Fruit fly (Drosophila melanogaster) whole organism: Measurements from ENCODE around the gene Cyp303a1.

Experiments used
- CG8478 ChIP-seq: fragments of >200 bp; optimal IDR thresholded peaks from 2 replicates; lab custom pipeline; 2018; ENCODE audit warnings: inconsistent platforms
- Dll ChIP-seq: fragments of >200 bp; optimal IDR thresholded peaks from 2 replicates; lab custom pipeline; 2017
- EcR ChIP-seq, 2 experiments: fragments of >200 bp; optimal IDR thresholded peaks; 2 replicates each; lab custom pipeline; 2017; ENCODE audit warnings: missing biosample characterization in 2 of 2, missing genetic modification characterization in 2 of 2, missing genetic modification reagents in 2 of 2
- pan ChIP-seq: fragments of >200 bp; optimal IDR thresholded peaks from 2 replicates; lab custom pipeline; 2017
- psq ChIP-seq: fragments of >200 bp; optimal IDR thresholded peaks from 2 replicates; lab custom pipeline; 2017
- usp ChIP-seq: fragments of >200 bp; optimal IDR thresholded peaks from 2 replicates; lab custom pipeline; 2017; ENCODE audit warnings: missing biosample characterization, missing genetic modification characterization, mixed read lengths

dm6 chr2L:16275809-16276178 lies 18.2 kb upstream of the Cyp303a1 start:
- TF ChIP-seq pan (no peak), EcR (GFP tag; optimal IDR thresholded peaks at IDR 0.05; lab: Kevin White, UChicago) (peak; percentile 53 to 57), CG8478 (lab: Kevin White, UChicago) (no peak), Dll (lab: Kevin White, UChicago) (no peak), usp (GFP tag; lab: Kevin White, UChicago) (no peak), psq (no peak)
